Worm (Caenorhabditis elegans) whole organism, mixed stage, embryonic: ENCODE measurements around the gene EEED8.4.
A peak's percentile ranks its signal among the peaks of the same experiment; 100 is the strongest.

ENCODE experiments used
- M03D4.4 ChIP-seq: sonication (generic microtip); optimal IDR thresholded peaks from 2 replicates; lab custom pipeline; 2017; ENCODE audit warnings: mild to moderate bottlenecking, missing genetic modification characterization, missing compliant biosample characterization
- bed-3 ChIP-seq: fragments of 200-800 bp; sonication (Bioruptor generic); optimal IDR thresholded peaks from 3 replicates; lab custom pipeline; 2018; ENCODE audit warnings: mild to moderate bottlenecking, missing genetic modification characterization, moderate library complexity, missing compliant biosample characterization
- blmp-1 ChIP-seq: fragments of 150-350 bp; optimal IDR thresholded peaks from 2 replicates; lab custom pipeline; 2014; ENCODE audit warnings: missing biosample characterization, missing genetic modification characterization
- ceh-39 ChIP-seq: fragments of 150-350 bp; optimal IDR thresholded peaks from 2 replicates; lab custom pipeline; 2014; ENCODE audit warnings: missing biosample characterization, missing genetic modification characterization
- ceh-43 ChIP-seq: fragments of 200-800 bp; sonication (Bioruptor generic); optimal IDR thresholded peaks from 2 replicates; lab custom pipeline; 2018; ENCODE audit warnings: mild to moderate bottlenecking, missing genetic modification characterization, moderate library complexity, missing compliant biosample characterization
- ceh-83 ChIP-seq: fragments of 200-800 bp; sonication (Bioruptor generic); optimal IDR thresholded peaks from 2 replicates; lab custom pipeline; 2018; ENCODE audit warnings: mild to moderate bottlenecking, missing genetic modification characterization, missing compliant biosample characterization
- ces-1 ChIP-seq: fragments of 150-350 bp; optimal IDR thresholded peaks from 2 replicates; lab custom pipeline; 2014; ENCODE audit warnings: missing biosample characterization, missing genetic modification reagents, missing genetic modification characterization
- cnd-1 ChIP-seq: fragments of 200-800 bp; sonication (Bioruptor generic); optimal IDR thresholded peaks from 2 replicates; lab custom pipeline; 2018; ENCODE audit warnings: mild to moderate bottlenecking, missing genetic modification characterization, missing compliant biosample characterization
- elt-1 ChIP-seq: sonication (generic microtip); optimal IDR thresholded peaks from 2 replicates; lab custom pipeline; 2017; ENCODE audit warnings: missing genetic modification characterization, mild to moderate bottlenecking, missing compliant biosample characterization, antibody characterized with exemption, moderate library complexity, borderline replicate concordance; ENCODE audit not compliant: insufficient read depth
- flh-1 ChIP-seq: fragments of 200-800 bp; sonication (Bioruptor generic); optimal IDR thresholded peaks from 2 replicates; lab custom pipeline; 2018; ENCODE audit warnings: mild to moderate bottlenecking, missing genetic modification characterization, moderate library complexity, missing compliant biosample characterization
- ham-2 ChIP-seq: fragments of 200-800 bp; sonication (Bioruptor generic); optimal IDR thresholded peaks from 2 replicates; lab custom pipeline; 2018; ENCODE audit warnings: mild to moderate bottlenecking, missing genetic modification characterization, missing compliant biosample characterization
- hlh-1 ChIP-seq: fragments of 150-350 bp; optimal IDR thresholded peaks from 2 replicates; lab custom pipeline; 2014; ENCODE audit warnings: missing biosample characterization, missing genetic modification reagents, missing genetic modification characterization
- lin-13 ChIP-seq: fragments of 150-350 bp; optimal IDR thresholded peaks from 2 replicates; lab custom pipeline; 2014; ENCODE audit warnings: missing biosample characterization, missing genetic modification characterization
- lin-32 ChIP-seq: fragments of 200-800 bp; sonication (Bioruptor generic); optimal IDR thresholded peaks from 2 replicates; lab custom pipeline; 2018; ENCODE audit warnings: mild to moderate bottlenecking, missing genetic modification characterization, missing compliant biosample characterization
- lsy-2 ChIP-seq: fragments of 150-350 bp; optimal IDR thresholded peaks from 2 replicates; lab custom pipeline; 2014; ENCODE audit warnings: missing biosample characterization, missing genetic modification characterization
- mab-5 ChIP-seq: fragments of 150-350 bp; optimal IDR thresholded peaks from 2 replicates; lab custom pipeline; 2014; ENCODE audit warnings: missing biosample characterization, missing genetic modification characterization
- mls-2 ChIP-seq: sonication (generic microtip); optimal IDR thresholded peaks from 2 replicates; lab custom pipeline; 2016; ENCODE audit warnings: mild to moderate bottlenecking, missing genetic modification characterization, moderate library complexity, missing compliant biosample characterization
- nhr-12 ChIP-seq: fragments of 150-350 bp; optimal IDR thresholded peaks from 2 replicates; lab custom pipeline; 2014; ENCODE audit warnings: missing biosample characterization, missing genetic modification characterization
- nhr-2 ChIP-seq: fragments of 150-350 bp; optimal IDR thresholded peaks from 2 replicates; lab custom pipeline; 2014; ENCODE audit warnings: missing biosample characterization, missing genetic modification characterization
- nhr-237 ChIP-seq: fragments of 150-350 bp; optimal IDR thresholded peaks from 2 replicates; lab custom pipeline; 2014; ENCODE audit warnings: missing biosample characterization, missing genetic modification characterization
- nhr-28 ChIP-seq: fragments of 150-350 bp; optimal IDR thresholded peaks from 2 replicates; lab custom pipeline; 2014; ENCODE audit warnings: missing biosample characterization, missing genetic modification characterization
- nhr-76 ChIP-seq: sonication (generic microtip); optimal IDR thresholded peaks from 2 replicates; lab custom pipeline; 2017; ENCODE audit warnings: missing biosample characterization, missing genetic modification characterization
- pha-4 ChIP-seq: fragments of 150-350 bp; optimal IDR thresholded peaks from 2 replicates; lab custom pipeline; 2018; ENCODE audit warnings: missing biosample characterization, missing genetic modification reagents, missing genetic modification characterization
- sem-2 ChIP-seq: fragments of 200-800 bp; sonication (Bioruptor generic); optimal IDR thresholded peaks from 2 replicates; lab custom pipeline; 2018; ENCODE audit warnings: mild to moderate bottlenecking, missing genetic modification characterization, missing compliant biosample characterization
- snpc-4 ChIP-seq: fragments of 150-350 bp; optimal IDR thresholded peaks from 2 replicates; lab custom pipeline; 2014; ENCODE audit warnings: missing biosample characterization, missing genetic modification characterization
- sptf-1 ChIP-seq: sonication (generic microtip); optimal IDR thresholded peaks from 2 replicates; lab custom pipeline; 2017; ENCODE audit warnings: mild to moderate bottlenecking, missing genetic modification characterization, moderate library complexity, missing compliant biosample characterization
- tbx-8 ChIP-seq: fragments of 200-800 bp; sonication (Bioruptor generic); optimal IDR thresholded peaks from 2 replicates; lab custom pipeline; 2018; ENCODE audit warnings: mild to moderate bottlenecking, missing genetic modification characterization, moderate library complexity, missing compliant biosample characterization
- unc-120 ChIP-seq: sonication (generic microtip); optimal IDR thresholded peaks from 2 replicates; lab custom pipeline; 2017; ENCODE audit warnings: missing genetic modification characterization, missing compliant biosample characterization; ENCODE audit not compliant: poor library complexity, severe bottlenecking
- unc-62 ChIP-seq: fragments of 150-350 bp; optimal IDR thresholded peaks from 2 replicates; lab custom pipeline; 2014; ENCODE audit warnings: missing biosample characterization, missing genetic modification reagents, missing genetic modification characterization
- zip-8 ChIP-seq: fragments of 150-350 bp; optimal IDR thresholded peaks from 2 replicates; lab custom pipeline; 2014; ENCODE audit warnings: missing biosample characterization, missing genetic modification characterization
- ztf-11 ChIP-seq: fragments of 150-350 bp; optimal IDR thresholded peaks from 2 replicates; lab custom pipeline; 2014; ENCODE audit warnings: missing biosample characterization, missing genetic modification characterization

Gene EEED8.4

DNA sequence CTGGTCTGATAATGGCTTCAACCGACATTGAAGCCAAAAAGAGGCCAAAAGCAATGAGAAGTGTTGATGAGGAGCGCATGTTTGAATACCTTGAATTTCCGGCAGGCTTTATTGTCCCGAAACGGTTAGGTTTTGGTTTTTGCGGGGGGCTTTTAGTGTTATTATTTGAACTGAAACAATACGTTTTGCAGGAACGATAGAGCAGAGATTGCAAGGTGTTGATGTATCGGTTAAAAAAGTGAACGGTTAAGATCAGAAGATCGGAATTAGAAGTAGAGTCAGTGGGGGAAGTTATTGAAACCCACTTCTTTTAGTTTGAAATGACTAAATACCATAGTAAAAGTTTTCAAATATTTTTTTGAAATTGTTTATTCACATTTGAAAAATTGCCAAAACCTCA is 1.6 kb upstream of the EEED8.4 start, which contains the start of gene clec-141:
Gene clec-141 (minus strand): TSS at position 101 of the 400 bp plus-strand sequence.
- TF ChIP-seq lin-32 (GFP tag; lab: Kevin White, UChicago) (no peak), elt-1 (no peak), ham-2 (GFP tag; lab: Kevin White, UChicago) (no peak), bed-3 (GFP tag; lab: Kevin White, UChicago) (no peak), lsy-2 (tag; lab: Kevin White, UChicago) (no peak), pha-4 (tag; lab: Kevin White, UChicago) (no peak), nhr-2 (tag; lab: Kevin White, UChicago) (no peak), nhr-237 (tag; lab: Kevin White, UChicago) (no peak), hlh-1 (tag; lab: Kevin White, UChicago) (no peak), sem-2 (GFP tag; lab: Kevin White, UChicago) (no peak), tbx-8 (no peak), ceh-43 (no peak), ztf-11 (tag; lab: Kevin White, UChicago) (no peak), ces-1 (GFP tag; lab: Kevin White, UChicago) (no peak)

DNA sequence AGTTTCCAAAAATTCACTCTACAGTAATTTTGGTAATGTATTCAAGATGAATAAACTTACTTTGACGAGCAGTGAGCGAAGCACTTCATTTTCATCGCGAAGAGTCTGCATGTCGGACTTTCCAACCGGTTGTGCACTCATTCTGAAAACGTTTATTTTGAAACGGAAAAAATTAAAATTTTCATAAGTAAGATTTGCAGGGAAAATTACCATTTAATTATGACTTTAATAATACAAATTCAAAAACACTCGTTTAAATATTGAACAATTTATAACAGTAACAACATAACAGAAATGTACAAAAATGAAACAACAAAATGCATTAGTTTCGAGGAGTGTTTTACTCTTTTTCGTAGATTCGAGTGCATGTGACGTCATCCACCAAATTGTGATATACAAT is 3.3 kb downstream of the EEED8.4 start, which contains the start of the genes EEED8.13 and EEED8.18:
Gene EEED8.13 (minus strand): TSS at position 101 of the 400 bp plus-strand sequence.
Gene EEED8.18 (minus strand): TSS at position 144 of the 400 bp plus-strand sequence.
- TF ChIP-seq mls-2 (tag; lab: Kevin White, UChicago) (no peak), zip-8 (tag; lab: Kevin White, UChicago) (peak; percentile 32)

DNA sequence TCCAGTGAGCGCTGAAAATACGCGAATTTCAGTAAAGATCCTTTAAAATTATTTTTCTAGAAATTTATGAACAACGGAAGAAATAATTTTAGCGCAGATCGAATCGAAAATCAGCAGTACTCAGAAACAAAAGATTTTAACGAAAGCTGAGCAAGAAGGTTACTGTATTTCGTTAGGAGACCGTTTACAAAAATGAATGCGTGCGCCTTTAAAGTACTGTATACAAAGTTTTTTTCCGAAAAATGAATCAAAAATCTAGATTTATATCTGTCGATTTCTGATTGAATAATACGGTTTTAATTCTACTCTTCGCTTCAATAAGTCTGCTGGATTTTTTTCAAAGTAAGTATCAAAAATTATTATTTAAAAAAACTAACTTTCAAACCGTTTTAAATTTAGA is 4.9 kb downstream of the EEED8.4 start, which contains the start of the genes EEED8.14 and EEED8.3:
Gene EEED8.14 (minus strand): TSS at position 13 of the 400 bp plus-strand sequence.
Gene EEED8.3 (plus strand): TSS at position 237 of the 400 bp plus-strand sequence.
- TF ChIP-seq flh-1 (GFP tag; lab: Kevin White, UChicago) (no peak), ceh-83 (GFP tag; lab: Kevin White, UChicago) (no peak), zip-8 (tag; lab: Kevin White, UChicago) (no peak), mab-5 (no peak), ceh-39 (tag; lab: Kevin White, UChicago) (no peak), nhr-12 (tag; lab: Kevin White, UChicago) (no peak), unc-62 (GFP tag; lab: Kevin White, UChicago) (no peak), snpc-4 (no peak), blmp-1 (tag; lab: Kevin White, UChicago) (no peak), sptf-1 (tag; lab: Kevin White, UChicago) (no peak), hlh-1 (tag; lab: Kevin White, UChicago) (no peak), M03D4.4 (no peak), nhr-28 (no peak), unc-120 (tag; lab: Kevin White, UChicago) (no peak), ztf-11 (tag; lab: Kevin White, UChicago) (no peak), pha-4 (tag; lab: Kevin White, UChicago) (no peak), mls-2 (tag; lab: Kevin White, UChicago) (no peak), lin-32 (GFP tag; lab: Kevin White, UChicago) (no peak), nhr-237 (tag; lab: Kevin White, UChicago) (no peak), cnd-1 (tag; lab: Kevin White, UChicago) (no peak)

DNA sequence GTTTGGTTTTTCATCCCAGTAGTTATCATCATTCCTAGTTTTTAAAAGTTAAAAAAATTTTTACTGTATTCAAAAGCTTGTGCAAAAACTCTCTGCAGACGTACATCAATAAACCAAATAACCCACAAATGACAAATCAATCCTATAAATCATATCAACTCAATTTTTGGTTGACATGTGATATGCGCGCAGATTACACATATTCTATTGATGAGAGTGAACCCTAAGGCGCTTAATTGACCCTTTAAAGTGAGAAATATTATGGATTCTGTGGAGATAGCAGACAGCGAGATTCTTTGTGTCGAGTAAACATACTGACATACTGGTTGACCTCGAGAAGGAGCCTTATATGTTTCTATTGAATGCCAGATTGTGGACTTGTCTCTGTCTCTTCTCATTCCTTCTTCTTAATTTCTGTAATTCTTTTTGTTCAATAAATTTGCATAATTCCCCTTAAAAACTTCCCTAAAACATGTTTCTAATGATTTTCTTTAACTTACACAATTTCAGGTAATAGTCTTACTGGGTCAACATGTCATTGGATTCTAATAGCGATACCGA is 7.2 kb downstream of the EEED8.4 start, which contains the start of gene EEED8.2:
Gene EEED8.2 (plus strand): TSS at position 511 of the 561 bp plus-strand sequence.
- peak; percentile 64 for TF ChIP-seq mab-5
- no peak for TF ChIP-seq bed-3 (GFP tag; lab: Kevin White, UChicago)
- peak; percentile 92 for TF ChIP-seq unc-62 (GFP tag; lab: Kevin White, UChicago)
- no peak for TF ChIP-seq lin-13 (tag; lab: Kevin White, UChicago)
- no peak for TF ChIP-seq ceh-39 (tag; lab: Kevin White, UChicago)
- peak; percentile 18 for TF ChIP-seq pha-4 (tag; lab: Kevin White, UChicago)
- TF ChIP-seq M03D4.4: no peak
- peak; percentile 14 for TF ChIP-seq nhr-2 (tag; lab: Kevin White, UChicago)
- no peak for TF ChIP-seq zip-8 (tag; lab: Kevin White, UChicago)
- TF ChIP-seq, all 35 proteins: peak for 4

- TF ChIP-seq unc-62 (GFP tag; lab: Kevin White, UChicago) (peak; percentile 94), nhr-76 (tag; lab: Kevin White, UChicago) (no peak), nhr-12 (tag; lab: Kevin White, UChicago) (no peak), ham-2 (GFP tag; lab: Kevin White, UChicago) (no peak)
Measured at ce11 chrII:5417905-5418304, 8.8 kb downstream of the EEED8.4 start.
